Fruit fly (Drosophila melanogaster): ENCODE data around the gene TotB.

dm6 chr3R:20829416-20830131, 44.2 kb upstream of the TotB start:
- TF ChIP-seq h (GFP tag; optimal IDR thresholded peaks at IDR 0.05) = peak; percentile 39
- peak; percentile 22 for TF ChIP-seq psq (GFP tag; optimal IDR thresholded peaks at IDR 0.05)
- TF ChIP-seq usp (GFP tag; optimal IDR thresholded peaks at IDR 0.05) = no peak
- TF ChIP-seq Myc (optimal IDR thresholded peaks at IDR 0.05) = peak; percentile 97
- TF ChIP-seq Abd-B (GFP tag; optimal IDR thresholded peaks at IDR 0.05) = no peak
- TF ChIP-seq ey (GFP tag; optimal IDR thresholded peaks at IDR 0.05) = no peak
- peak; percentile 80 for TF ChIP-seq N (GFP tag; optimal IDR thresholded peaks at IDR 0.05)
- TF ChIP-seq dsf (GFP tag; optimal IDR thresholded peaks at IDR 0.05; ENCODE audit: borderline replicate concordance) = no peak
- peak; percentile 70 for TF ChIP-seq br (GFP tag; optimal IDR thresholded peaks at IDR 0.05)
- TF ChIP-seq CG32264 (GFP tag; optimal IDR thresholded peaks at IDR 0.05) = no peak
- no peak for TF ChIP-seq Sp1 (GFP tag; optimal IDR thresholded peaks at IDR 0.05)
- TF ChIP-seq CG9705 (GFP tag; optimal IDR thresholded peaks at IDR 0.05) = no peak
- TF ChIP-seq fru (GFP tag; optimal IDR thresholded peaks at IDR 0.05) = no peak
